Worm (Caenorhabditis elegans) whole organism, L4/young adult: ENCODE data around the gene F48G7.4.

Experiments
- W03F9.2 ChIP-seq: fragments of 150-350 bp; optimal IDR thresholded peaks from 2 replicates; lab custom pipeline; 2014; ENCODE audit warnings: missing biosample characterization, missing genetic modification characterization
- dao-5 ChIP-seq: sonication (generic microtip); optimal IDR thresholded peaks from 2 replicates; lab custom pipeline; 2016; ENCODE audit warnings: missing genotype, missing genetic modification characterization, moderate library complexity, missing compliant biosample characterization
- him-1 ChIP-seq: sonication (generic microtip); optimal IDR thresholded peaks from 2 replicates; lab custom pipeline; 2016; ENCODE audit warnings: missing genotype, missing genetic modification reagents, missing genetic modification characterization, missing compliant biosample characterization

ce11 chrV:638328-638727 is 19.1 kb downstream of the F48G7.4 start, which contains the start of gene srj-37:
- no peak for TF ChIP-seq him-1 (tag; lab: Kevin White, UChicago)
- no peak for TF ChIP-seq dao-5
- no peak for TF ChIP-seq W03F9.2 (tag; lab: Kevin White, UChicago)
